Fruit fly (Drosophila melanogaster) S2 (cell line): ENCODE measurements around the gene CG5131.

Source experiments
- CG8478 ChIP-seq: fragments of >200 bp; optimal IDR thresholded peaks from 2 replicates; lab custom pipeline; 2018
- CTCF ChIP-seq, 2 experiments: fragments of >200 bp; optimal IDR thresholded peaks; 2 replicates each; lab custom pipeline; 2018

Gene CG5131

dm6 chr2L:17529022-17529421 lies 44.7 kb downstream of the CG5131 start, which contains the start of gene CG15144:
CG15144 (minus strand) TSS chr2L:17529122.
- TF ChIP-seq CG8478 (lab: Kevin White, UChicago) (no peak), CTCF (optimal IDR thresholded peaks at IDR 0.05; lab: Kevin White, UChicago) (no peak)

dm6 chr2L:17532134-17532533 lies 47.8 kb downstream of the CG5131 start, which contains the start of gene CG15145:
CG15145 (minus strand) TSS chr2L:17532234.
- TF ChIP-seq CG8478 (lab: Kevin White, UChicago) (no peak), CTCF (optimal IDR thresholded peaks at IDR 0.05; lab: Kevin White, UChicago) (no peak)

dm6 chr2L:17533794-17534193 lies 49.5 kb downstream of the CG5131 start:
- TF ChIP-seq CG8478 (lab: Kevin White, UChicago): no peak
- no peak for TF ChIP-seq CTCF (optimal IDR thresholded peaks at IDR 0.05; lab: Kevin White, UChicago)
